Worm (Caenorhabditis elegans) whole organism, L3 larva: Measurements from ENCODE around the gene rde-12.

Experiments
- R02D3.7 ChIP-seq: fragments of 150-350 bp; optimal IDR thresholded peaks from 2 replicates; lab custom pipeline; 2014; ENCODE audit warnings: missing biosample characterization, missing genetic modification characterization
- ZK546.5 ChIP-seq: sonication (generic microtip); optimal IDR thresholded peaks from 2 replicates; lab custom pipeline; 2017; ENCODE audit warnings: missing biosample characterization, missing genetic modification characterization
- ama-1 ChIP-seq: fragments of 150-350 bp; optimal IDR thresholded peaks from 2 replicates; lab custom pipeline; 2018
- ceh-16 ChIP-seq: sonication (generic microtip); optimal IDR thresholded peaks from 2 replicates; lab custom pipeline; 2017; ENCODE audit warnings: missing biosample characterization, missing genetic modification characterization
- ceh-28 ChIP-seq: fragments of 150-350 bp; optimal IDR thresholded peaks from 2 replicates; lab custom pipeline; 2014; ENCODE audit warnings: missing biosample characterization, missing genetic modification reagents, missing genetic modification characterization
- ceh-9 ChIP-seq: sonication (generic microtip); optimal IDR thresholded peaks from 2 replicates; lab custom pipeline; 2018; ENCODE audit warnings: missing biosample characterization, missing genetic modification characterization
- daf-12 ChIP-seq: fragments of 150-350 bp; optimal IDR thresholded peaks from 2 replicates; lab custom pipeline; 2014; ENCODE audit warnings: missing biosample characterization, missing genetic modification reagents, missing genetic modification characterization
- egl-27 ChIP-seq: sonication (generic microtip); optimal IDR thresholded peaks from 4 replicates; lab custom pipeline; 2017; ENCODE audit warnings: missing biosample characterization, missing genetic modification reagents, missing genetic modification characterization
- egl-5 ChIP-seq: fragments of 150-350 bp; optimal IDR thresholded peaks from 2 replicates; lab custom pipeline; 2017; ENCODE audit warnings: missing biosample characterization, missing genetic modification reagents, missing genetic modification characterization, inconsistent platforms
- elt-1 ChIP-seq: fragments of 150-350 bp; optimal IDR thresholded peaks from 2 replicates; lab custom pipeline; 2014; ENCODE audit warnings: missing biosample characterization, missing genetic modification characterization
- elt-2 ChIP-seq: sonication (generic microtip); optimal IDR thresholded peaks from 2 replicates; lab custom pipeline; 2016; ENCODE audit warnings: missing genetic modification reagents, mild to moderate bottlenecking, missing genetic modification characterization, missing compliant biosample characterization
- elt-3 ChIP-seq, 3 experiments: fragments of 150-350 bp in 1 of 3; sonication (generic microtip) in 2 of 3; optimal IDR thresholded peaks; 2 replicates in 2 of 3; 4 replicates in 1 of 3; lab custom pipeline; 2014 to 2017; ENCODE audit warnings: missing biosample characterization in 3 of 3, missing genetic modification characterization in 3 of 3
- fkh-10 ChIP-seq: sonication (generic microtip); optimal IDR thresholded peaks from 2 replicates; lab custom pipeline; 2017; ENCODE audit warnings: missing biosample characterization, missing genetic modification reagents, missing genetic modification characterization
- fkh-2 ChIP-seq: fragments of 150-350 bp; optimal IDR thresholded peaks from 2 replicates; lab custom pipeline; 2014; ENCODE audit warnings: missing biosample characterization, missing genetic modification reagents, missing genetic modification characterization
- fos-1 ChIP-seq: fragments of 150-350 bp; optimal IDR thresholded peaks from 2 replicates; lab custom pipeline; 2014; ENCODE audit warnings: missing biosample characterization, missing genetic modification characterization
- jun-1 ChIP-seq: fragments of 150-350 bp; optimal IDR thresholded peaks from 2 replicates; lab custom pipeline; 2014; ENCODE audit warnings: missing biosample characterization, missing genetic modification reagents, missing genetic modification characterization
- lin-15B ChIP-seq: fragments of 150-350 bp; optimal IDR thresholded peaks from 2 replicates; lab custom pipeline; 2014; ENCODE audit warnings: missing biosample characterization, missing genetic modification characterization
- lin-39 ChIP-seq: fragments of 150-350 bp; optimal IDR thresholded peaks from 2 replicates; lab custom pipeline; 2018; ENCODE audit warnings: missing biosample characterization, missing genetic modification reagents, missing genetic modification characterization
- mdl-1 ChIP-seq: fragments of 150-350 bp; optimal IDR thresholded peaks from 2 replicates; lab custom pipeline; 2014; ENCODE audit warnings: missing biosample characterization, missing genetic modification characterization
- nfya-1 ChIP-seq: sonication (generic microtip); optimal IDR thresholded peaks from 2 replicates; lab custom pipeline; 2017; ENCODE audit warnings: missing genetic modification characterization, mild to moderate bottlenecking, missing compliant biosample characterization, antibody characterized with exemption, moderate library complexity; ENCODE audit not compliant: insufficient read depth
- nhr-12 ChIP-seq: fragments of 150-350 bp; optimal IDR thresholded peaks from 2 replicates; lab custom pipeline; 2014; ENCODE audit warnings: missing biosample characterization, missing genetic modification characterization
- nhr-23 ChIP-seq: fragments of 150-350 bp; optimal IDR thresholded peaks from 2 replicates; lab custom pipeline; 2014; ENCODE audit warnings: missing biosample characterization, missing genetic modification reagents, missing genetic modification characterization
- nhr-237 ChIP-seq: fragments of 150-350 bp; optimal IDR thresholded peaks from 2 replicates; lab custom pipeline; 2014; ENCODE audit warnings: missing biosample characterization, missing genetic modification characterization
- nhr-25 ChIP-seq: sonication (generic microtip); optimal IDR thresholded peaks from 2 replicates; lab custom pipeline; 2017; ENCODE audit warnings: missing biosample characterization, missing genetic modification characterization
- nhr-28 ChIP-seq: fragments of 150-350 bp; optimal IDR thresholded peaks from 2 replicates; lab custom pipeline; 2014; ENCODE audit warnings: missing biosample characterization, missing genetic modification characterization
- nhr-43 ChIP-seq: sonication (generic microtip); optimal IDR thresholded peaks from 2 replicates; lab custom pipeline; 2016; ENCODE audit warnings: mild to moderate bottlenecking, missing genetic modification characterization, missing compliant biosample characterization; ENCODE audit not compliant: poor library complexity, severe bottlenecking
- nhr-67 ChIP-seq: fragments of 150-350 bp; optimal IDR thresholded peaks from 2 replicates; lab custom pipeline; 2014; ENCODE audit warnings: missing biosample characterization, missing genetic modification characterization
- nhr-76 ChIP-seq: fragments of 150-350 bp; sonication (generic microtip); optimal IDR thresholded peaks from 5 replicates; lab custom pipeline; 2014; ENCODE audit warnings: missing biosample characterization, missing genetic modification characterization
- pha-4 ChIP-seq: fragments of 150-350 bp; optimal IDR thresholded peaks from 2 replicates; lab custom pipeline; 2014; ENCODE audit warnings: missing biosample characterization, missing genetic modification reagents, missing genetic modification characterization
- sea-2 ChIP-seq: fragments of 150-350 bp; sonication (generic microtip); optimal IDR thresholded peaks from 4 replicates; lab custom pipeline; 2014; ENCODE audit warnings: missing biosample characterization, missing genetic modification reagents, missing genetic modification characterization
- tbx-2 ChIP-seq: sonication (generic microtip); optimal IDR thresholded peaks from 2 replicates; lab custom pipeline; 2016; ENCODE audit warnings: mild to moderate bottlenecking, missing genetic modification characterization, missing compliant biosample characterization
- zag-1 ChIP-seq: fragments of 150-350 bp; optimal IDR thresholded peaks from 2 replicates; lab custom pipeline; 2014; ENCODE audit warnings: missing biosample characterization, missing genetic modification characterization
- ztf-11 ChIP-seq: fragments of 150-350 bp; optimal IDR thresholded peaks from 2 replicates; lab custom pipeline; 2014; ENCODE audit warnings: missing biosample characterization, missing genetic modification characterization
- ztf-4 ChIP-seq: fragments of 150-350 bp; optimal IDR thresholded peaks from 2 replicates; lab custom pipeline; 2014; ENCODE audit warnings: missing biosample characterization, missing genetic modification characterization

rde-12 gene

ce11 chrV:13679859-13680258, 14.7 kb downstream of the rde-12 start:
- TF ChIP-seq nhr-23: no peak
- no peak for TF ChIP-seq lin-39 (tag; lab: Kevin White, UChicago)
- no peak for TF ChIP-seq nhr-67 (tag; lab: Kevin White, UChicago)
- TF ChIP-seq R02D3.7 (tag; lab: Kevin White, UChicago): no peak
- TF ChIP-seq lin-15B: no peak
- TF ChIP-seq nhr-76: no peak

- TF ChIP-seq fkh-10 (GFP tag; lab: Kevin White, UChicago): peak; percentile 58
- TF ChIP-seq jun-1: no peak
- TF ChIP-seq daf-12 (tag; lab: Kevin White, UChicago): no peak
Observed at ce11 chrV:13681445-13681844, 16.3 kb downstream of the rde-12 start.

ce11 chrV:13686513-13686912, 21.3 kb downstream of the rde-12 start:
- peak; percentile 64 for TF ChIP-seq fkh-10 (GFP tag; lab: Kevin White, UChicago)
- TF ChIP-seq nhr-43 (tag; lab: Kevin White, UChicago): no peak

- TF ChIP-seq tbx-2 (no peak), zag-1 (tag; lab: Kevin White, UChicago) (no peak), ZK546.5 (tag; lab: Kevin White, UChicago) (no peak), ztf-11 (no peak), ceh-9 (tag; lab: Kevin White, UChicago) (no peak), elt-1 (tag; lab: Kevin White, UChicago) (no peak), nfya-1 (tag; lab: Kevin White, UChicago) (no peak), elt-2 (tag; lab: Kevin White, UChicago) (no peak), elt-3 (tag; optimal IDR thresholded peaks at IDR 0.05; lab: Kevin White, UChicago) (no peak), nhr-12 (tag; lab: Kevin White, UChicago) (no peak), fkh-10 (GFP tag; lab: Kevin White, UChicago) (no peak), fos-1 (no peak)
Observed at ce11 chrV:13687504-13687903, 22.3 kb downstream of the rde-12 start.

- no peak for TF ChIP-seq egl-27 (tag; lab: Kevin White, UChicago)
- TF ChIP-seq fkh-10 (GFP tag; lab: Kevin White, UChicago): no peak
- no peak for TF ChIP-seq jun-1
- no peak for TF ChIP-seq nhr-237 (tag; lab: Kevin White, UChicago)
- TF ChIP-seq fkh-2 (tag; lab: Kevin White, UChicago): no peak
- no peak for TF ChIP-seq pha-4 (tag; lab: Kevin White, UChicago)
- TF ChIP-seq mdl-1: no peak
- no peak for TF ChIP-seq ztf-4
- no peak for TF ChIP-seq sea-2 (GFP tag; lab: Kevin White, UChicago)
Observed at ce11 chrV:13689592-13689991, 24.4 kb downstream of the rde-12 start, which contains the start of gene T01D3.1. Gene T01D3.1 (plus strand): TSS chrV:13689892.

- TF ChIP-seq ceh-9 (tag; lab: Kevin White, UChicago) (no peak), nhr-67 (tag; lab: Kevin White, UChicago) (no peak), lin-39 (tag; lab: Kevin White, UChicago) (peak; percentile 25), nhr-23 (no peak)
Observed at ce11 chrV:13690276-13690675, 25.1 kb downstream of the rde-12 start.

ce11 chrV:13694103-13694502, 28.9 kb downstream of the rde-12 start:
- no peak for TF ChIP-seq ceh-28
- TF ChIP-seq nhr-43 (tag; lab: Kevin White, UChicago): no peak

ce11 chrV:13703960-13704359, 38.8 kb downstream of the rde-12 start, which contains the start of gene T01D3.3:
Gene T01D3.3 (plus strand): TSS chrV:13704271.
- TF ChIP-seq ama-1 (lab: Kevin White, UChicago): no peak
- TF ChIP-seq egl-5: peak; percentile 78
- TF ChIP-seq nhr-28: no peak
- peak; percentile 83 for TF ChIP-seq nhr-25
- TF ChIP-seq ceh-16 (tag; lab: Kevin White, UChicago): no peak
- no peak for TF ChIP-seq fos-1
